Fruit fly (Drosophila melanogaster) whole organism, embryonic: ENCODE measurements around the gene Ythdc1.

ENCODE experiments used
- Adf1 ChIP-seq: fragments of 200-800 bp; sonication (Bioruptor generic); IDR thresholded peaks from 2 replicates; pipeline ENCODE4 v1.3.6; 2022; ENCODE audit warnings: missing biosample characterization, missing genetic modification characterization
- Bgb ChIP-seq: fragments of 200-800 bp; sonication (Bioruptor generic); IDR thresholded peaks from 2 replicates; pipeline ENCODE4 v1.3.6; 2022; ENCODE audit warnings: missing biosample characterization, missing genetic modification characterization; ENCODE audit not compliant: partially characterized antibody
- Blimp-1 ChIP-seq: fragments of 200-800 bp; sonication (Bioruptor generic); optimal IDR thresholded peaks from 3 replicates; lab custom pipeline; 2018; ENCODE audit warnings: missing biosample characterization, missing genetic modification characterization, mild to moderate bottlenecking, moderate library complexity, missing genetic modification reagents
- CG1024 ChIP-seq: fragments of 200-800 bp; sonication (Bioruptor generic); IDR thresholded peaks from 2 replicates; pipeline ENCODE4 v1.3.6; 2022; ENCODE audit warnings: missing biosample characterization, missing genetic modification characterization
- CG10431 ChIP-seq: fragments of 200-800 bp; sonication (Bioruptor generic); optimal IDR thresholded peaks from 3 replicates; lab custom pipeline; 2018; ENCODE audit warnings: missing biosample characterization, mild to moderate bottlenecking, missing genetic modification characterization
- CG12071 ChIP-seq: fragments of 200-800 bp; sonication (Bioruptor generic); optimal IDR thresholded peaks from 3 replicates; lab custom pipeline; 2018; ENCODE audit warnings: missing biosample characterization, mild to moderate bottlenecking, missing genetic modification characterization
- CG1233 ChIP-seq: fragments of 200-800 bp; sonication (Bioruptor generic); optimal IDR thresholded peaks from 4 replicates; lab custom pipeline; 2018; ENCODE audit warnings: missing biosample characterization, mild to moderate bottlenecking, missing genetic modification characterization
- CG12391 ChIP-seq: fragments of 200-800 bp; sonication (Bioruptor generic); optimal IDR thresholded peaks from 3 replicates; lab custom pipeline; 2018; ENCODE audit warnings: missing biosample characterization, mild to moderate bottlenecking, missing genetic modification characterization, moderate library complexity
- CG12659 ChIP-seq: fragments of 200-800 bp; sonication (Bioruptor generic); optimal IDR thresholded peaks from 3 replicates; lab custom pipeline; 2017; ENCODE audit warnings: mild to moderate bottlenecking, missing biosample characterization, missing genetic modification reagents, missing genetic modification characterization
- CG12744 ChIP-seq: fragments of 200-800 bp; sonication (Bioruptor generic); optimal IDR thresholded peaks from 2 replicates; lab custom pipeline; 2016; ENCODE audit warnings: missing biosample characterization, missing genetic modification characterization
- CG13296 ChIP-seq: fragments of 200-800 bp; sonication (Bioruptor generic); optimal IDR thresholded peaks from 3 replicates; lab custom pipeline; 2018; ENCODE audit warnings: missing biosample characterization, mild to moderate bottlenecking, missing genetic modification characterization
- CG13894 ChIP-seq: fragments of 200-800 bp; sonication (Bioruptor generic); optimal IDR thresholded peaks from 3 replicates; lab custom pipeline; 2018; ENCODE audit warnings: missing biosample characterization, mild to moderate bottlenecking, missing genetic modification characterization, moderate library complexity
- CG1529 ChIP-seq: fragments of 200-800 bp; sonication (Bioruptor generic); optimal IDR thresholded peaks from 3 replicates; lab custom pipeline; 2018; ENCODE audit warnings: missing biosample characterization, missing genetic modification characterization
- CG1602 ChIP-seq: fragments of 200-800 bp; sonication (Bioruptor generic); optimal IDR thresholded peaks from 3 replicates; lab custom pipeline; 2016; ENCODE audit warnings: missing biosample characterization, missing genetic modification characterization
- CG16815 ChIP-seq: fragments of 200-800 bp; sonication (Bioruptor generic); optimal IDR thresholded peaks from 3 replicates; lab custom pipeline; 2017; ENCODE audit warnings: missing biosample characterization, mild to moderate bottlenecking, missing genetic modification characterization
- CG18599 ChIP-seq: fragments of 200-800 bp; sonication (Bioruptor generic); optimal IDR thresholded peaks from 3 replicates; lab custom pipeline; 2017; ENCODE audit warnings: missing biosample characterization, missing genetic modification characterization, mild to moderate bottlenecking, moderate library complexity, missing genetic modification reagents
- CG31441 ChIP-seq: fragments of 200-800 bp; sonication (Bioruptor generic); IDR thresholded peaks from 2 replicates; pipeline ENCODE4 v1.3.6; 2022; ENCODE audit warnings: missing biosample characterization, missing genetic modification characterization
- CG33213 ChIP-seq: fragments of 200-800 bp; sonication (Bioruptor generic); optimal IDR thresholded peaks from 3 replicates; lab custom pipeline; 2016; ENCODE audit warnings: missing biosample characterization, missing genetic modification characterization
- CG3838 ChIP-seq: fragments of 200-800 bp; sonication (Bioruptor generic); optimal IDR thresholded peaks from 3 replicates; lab custom pipeline; 2016; ENCODE audit warnings: missing biosample characterization, missing genetic modification characterization
- CG7987 ChIP-seq: fragments of 200-800 bp; sonication (Bioruptor generic); optimal IDR thresholded peaks from 2 replicates; lab custom pipeline; 2018; ENCODE audit warnings: missing biosample characterization, mild to moderate bottlenecking, missing genetic modification characterization, moderate library complexity
- CG9215 ChIP-seq: fragments of 200-800 bp; sonication (Bioruptor generic); IDR thresholded peaks from 2 replicates; pipeline ENCODE4 v1.3.6; 2022; ENCODE audit warnings: missing biosample characterization, missing genetic modification characterization
- D19B ChIP-seq: fragments of 200-800 bp; sonication (Bioruptor generic); optimal IDR thresholded peaks from 2 replicates; lab custom pipeline; 2017; ENCODE audit warnings: missing biosample characterization, mild to moderate bottlenecking, missing genetic modification characterization
- Drgx ChIP-seq: fragments of 200-800 bp; sonication (Bioruptor generic); IDR thresholded peaks from 2 replicates; pipeline ENCODE4 v1.3.6; 2022; ENCODE audit warnings: missing biosample characterization, missing genetic modification characterization
- ERR ChIP-seq: fragments of 200-800 bp; sonication (Bioruptor generic); optimal IDR thresholded peaks from 2 replicates; lab custom pipeline; 2016; ENCODE audit warnings: missing biosample characterization, missing genetic modification characterization
- Fer1 ChIP-seq: fragments of 200-800 bp; sonication (Bioruptor generic); optimal IDR thresholded peaks from 2 replicates; lab custom pipeline; 2017; ENCODE audit warnings: missing biosample characterization, mild to moderate bottlenecking, missing genetic modification characterization
- Hr78 ChIP-seq, 2 experiments: fragments of 200-800 bp in 1 of 2; fragments of >200 bp in 1 of 2; sonication (Bioruptor generic) in 1 of 2; optimal IDR thresholded peaks; 2 replicates each; lab custom pipeline; 2017 to 2019; ENCODE audit warnings: missing biosample characterization in 2 of 2, missing genetic modification characterization in 2 of 2, mild to moderate bottlenecking in 1 of 2, moderate library complexity in 1 of 2
- Med ChIP-seq: fragments of 200-800 bp; sonication (Bioruptor generic); peaks from one replicate; lab custom pipeline; 2016; ENCODE audit warnings: missing biosample characterization, missing genetic modification characterization, mild to moderate bottlenecking, inconsistent platforms, moderate library complexity
- NC2β ChIP-seq: fragments of 200-800 bp; sonication (Bioruptor generic); optimal IDR thresholded peaks from 2 replicates; lab custom pipeline; 2016; ENCODE audit warnings: missing biosample characterization, missing genetic modification characterization
- Nf-YC ChIP-seq: fragments of 200-800 bp; optimal IDR thresholded peaks from 3 replicates; lab custom pipeline; 2019; ENCODE audit warnings: missing biosample characterization, mild to moderate bottlenecking, missing genetic modification characterization, moderate library complexity
- Stat92E ChIP-seq, 3 experiments: fragments of >200 bp in 2 of 3; fragments of 200-800 bp in 1 of 3; sonication (Bioruptor generic) in 1 of 3; optimal IDR thresholded peaks; 2 replicates each; lab custom pipeline; 2017 to 2019; ENCODE audit warnings: missing biosample characterization in 3 of 3, missing genetic modification characterization in 3 of 3, mild to moderate bottlenecking in 1 of 3, moderate library complexity in 1 of 3
- Taf1 ChIP-seq: fragments of 200-800 bp; sonication (Bioruptor generic); IDR thresholded peaks from 2 replicates; pipeline ENCODE4 v1.3.6; 2022; ENCODE audit warnings: missing biosample characterization, missing genetic modification characterization
- Xrp1 ChIP-seq: fragments of 200-800 bp; sonication (Bioruptor generic); IDR thresholded peaks from 2 replicates; pipeline ENCODE4 v1.3.6; 2022; ENCODE audit warnings: missing biosample characterization, missing genetic modification characterization
- amos ChIP-seq: fragments of 200-800 bp; sonication (Bioruptor generic); IDR thresholded peaks from 2 replicates; pipeline ENCODE4 v1.3.6; 2022; ENCODE audit warnings: missing biosample characterization, missing genetic modification characterization; ENCODE audit not compliant: partially characterized antibody
- ara ChIP-seq: fragments of 200-800 bp; sonication (Bioruptor generic); IDR thresholded peaks from 2 replicates; pipeline ENCODE4 v1.3.6; 2022; ENCODE audit warnings: missing biosample characterization, missing genetic modification characterization
- br ChIP-seq: fragments of >200 bp; optimal IDR thresholded peaks from 2 replicates; lab custom pipeline; 2017
- disco-r ChIP-seq: fragments of 200-800 bp; sonication (Bioruptor generic); optimal IDR thresholded peaks from 2 replicates; lab custom pipeline; 2016; ENCODE audit warnings: missing biosample characterization, missing genetic modification characterization
- eyg ChIP-seq: fragments of 200-800 bp; sonication (Bioruptor generic); optimal IDR thresholded peaks from 3 replicates; lab custom pipeline; 2016; ENCODE audit warnings: missing biosample characterization, missing genetic modification characterization
- grau ChIP-seq: fragments of 200-800 bp; optimal IDR thresholded peaks from 3 replicates; lab custom pipeline; 2019; ENCODE audit warnings: missing biosample characterization, mild to moderate bottlenecking, missing genetic modification characterization, moderate library complexity
- gro ChIP-seq: fragments of 200-800 bp; sonication (Bioruptor generic); optimal IDR thresholded peaks from 2 replicates; lab custom pipeline; 2016; ENCODE audit warnings: missing biosample characterization, missing genetic modification characterization
- inv ChIP-seq: fragments of 200-800 bp; sonication (Bioruptor generic); IDR thresholded peaks from 2 replicates; pipeline ENCODE4 v1.3.6; 2022; ENCODE audit warnings: missing biosample characterization, missing genetic modification characterization; ENCODE audit not compliant: partially characterized antibody
- lbe ChIP-seq: fragments of 200-800 bp; sonication (Bioruptor generic); optimal IDR thresholded peaks from 2 replicates; lab custom pipeline; 2016; ENCODE audit warnings: missing biosample characterization, mild to moderate bottlenecking, missing genetic modification characterization
- mld ChIP-seq: fragments of 200-800 bp; sonication (Bioruptor generic); IDR thresholded peaks from 3 replicates; pipeline ENCODE4 v1.3.6; 2022; ENCODE audit warnings: missing biosample characterization, missing genetic modification characterization; ENCODE audit not compliant: partially characterized antibody
- org-1 ChIP-seq: fragments of 200-800 bp; sonication (Bioruptor generic); optimal IDR thresholded peaks from 2 replicates; lab custom pipeline; 2017; ENCODE audit warnings: missing biosample characterization, missing genetic modification characterization
- rib ChIP-seq: fragments of 200-800 bp; sonication (Bioruptor generic); IDR thresholded peaks from 2 replicates; pipeline ENCODE4 v1.3.6; 2022; ENCODE audit warnings: missing biosample characterization, missing genetic modification characterization
- ro ChIP-seq: fragments of 200-800 bp; sonication (Bioruptor generic); IDR thresholded peaks from 2 replicates; pipeline ENCODE4 v1.3.6; 2022; ENCODE audit warnings: missing biosample characterization, missing genetic modification characterization
- scrt ChIP-seq: fragments of 200-800 bp; sonication (Bioruptor generic); optimal IDR thresholded peaks from 2 replicates; lab custom pipeline; 2018; ENCODE audit warnings: missing biosample characterization, mild to moderate bottlenecking, missing genetic modification characterization, moderate library complexity
- seq ChIP-seq: fragments of 200-800 bp; sonication (Bioruptor generic); IDR thresholded peaks from 2 replicates; pipeline ENCODE4 v1.3.6; 2022; ENCODE audit warnings: missing biosample characterization, missing genetic modification characterization
- tgo ChIP-seq: fragments of 200-800 bp; sonication (Bioruptor generic); IDR thresholded peaks from 3 replicates; pipeline ENCODE4 v1.3.6; 2022; ENCODE audit warnings: missing biosample characterization, missing genetic modification characterization
- vnd ChIP-seq: fragments of 200-800 bp; sonication (Bioruptor generic); IDR thresholded peaks from 3 replicates; pipeline ENCODE4 v1.3.6; 2022; ENCODE audit warnings: missing biosample characterization, missing genetic modification characterization; ENCODE audit not compliant: partially characterized antibody
- wek ChIP-seq: fragments of 200-800 bp; sonication (Bioruptor generic); optimal IDR thresholded peaks from 3 replicates; lab custom pipeline; 2018; ENCODE audit warnings: missing biosample characterization, mild to moderate bottlenecking, missing genetic modification characterization, moderate library complexity

Ythdc1 gene

DNA sequence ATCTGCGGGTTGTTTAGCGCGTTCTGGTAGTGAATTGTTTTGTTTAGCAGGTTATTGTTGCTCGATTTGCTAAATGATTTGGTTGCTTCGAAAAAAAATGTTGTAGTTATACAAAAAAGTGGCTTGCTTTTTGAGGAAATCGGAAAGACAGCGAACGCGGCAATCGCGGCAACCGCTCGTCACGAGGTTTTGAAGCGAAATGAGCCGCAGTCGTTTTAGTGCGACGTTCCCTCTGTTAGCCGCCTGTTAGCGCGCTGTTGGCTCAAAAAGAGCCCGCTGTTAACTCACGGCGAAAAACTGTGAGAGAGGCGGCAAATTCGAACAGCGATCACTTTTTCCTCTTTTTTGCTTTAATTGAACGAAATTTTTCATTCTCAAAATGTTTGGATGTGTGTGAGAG, 43.8 kb upstream of the Ythdc1 start (continued):
- TF ChIP-seq CG3838 (GFP tag; lab: Kevin White, UChicago), result no peak
- TF ChIP-seq grau, result peak; percentile 13
- TF ChIP-seq ara (GFP tag; lab: Robert Waterston, UW), result no peak

dm6 chr3L:3417120-3417519, 43.1 kb upstream of the Ythdc1 start:
- no peak for TF ChIP-seq br (lab: Kevin White, UChicago)
- TF ChIP-seq CG12744, result no peak
- TF ChIP-seq Blimp-1 (GFP tag; lab: Kevin White, UChicago), result no peak
- no peak for TF ChIP-seq CG1529 (GFP tag; lab: Kevin White, UChicago)
- TF ChIP-seq vnd, result no peak
- no peak for TF ChIP-seq Hr78 (GFP tag; optimal IDR thresholded peaks at IDR 0.05; lab: Kevin White, UChicago)
- TF ChIP-seq eyg (GFP tag; lab: Kevin White, UChicago), result no peak
- TF ChIP-seq Drgx (GFP tag; lab: Robert Waterston, UW), result peak; percentile 51
- TF ChIP-seq inv (GFP tag; lab: Robert Waterston, UW), result no peak
- no peak for TF ChIP-seq CG12659
- TF ChIP-seq Bgb, result no peak; the same call in 1 of the 2 replicates
- no peak for TF ChIP-seq CG10431 (GFP tag; lab: Kevin White, UChicago)
- TF ChIP-seq CG13894 (tag; lab: Kevin White, UChicago), result peak; percentile 51
- TF ChIP-seq CG13296 (GFP tag; lab: Kevin White, UChicago), result no peak
- TF ChIP-seq wek (GFP tag; lab: Kevin White, UChicago), result no peak
- no peak for TF ChIP-seq CG1024 (GFP tag; lab: Robert Waterston, UW)
- peak; percentile 38 for TF ChIP-seq Med
- no peak for TF ChIP-seq disco-r (GFP tag; lab: Kevin White, UChicago)
- no peak for TF ChIP-seq gro
- TF ChIP-seq ro (GFP tag; lab: Robert Waterston, UW), result no peak
- no peak for TF ChIP-seq CG16815 (GFP tag; lab: Kevin White, UChicago)
- TF ChIP-seq CG1602, result no peak
- TF ChIP-seq CG9215 (GFP tag; lab: Robert Waterston, UW), result no peak
- no peak for TF ChIP-seq ERR (GFP tag; lab: Kevin White, UChicago)
- peak; percentile 31 for TF ChIP-seq lbe (GFP tag; lab: Kevin White, UChicago)
- no peak for TF ChIP-seq tgo
- peak; percentile 94 for TF ChIP-seq Adf1 (GFP tag; lab: Robert Waterston, UW)
- TF ChIP-seq scrt (GFP tag; lab: Kevin White, UChicago), result no peak
- no peak for TF ChIP-seq CG33213 (GFP tag; lab: Kevin White, UChicago)
- TF ChIP-seq CG1233 (GFP tag; lab: Kevin White, UChicago), result no peak
- TF ChIP-seq rib (GFP tag; lab: Robert Waterston, UW), result peak; percentile 35; the same call in 1 of the 2 replicates
- TF ChIP-seq Nf-YC, result peak; percentile 23
- TF ChIP-seq Taf1 (GFP tag; lab: Robert Waterston, UW), result no peak
- TF ChIP-seq CG18599 (GFP tag; lab: Kevin White, UChicago), result no peak
- no peak for TF ChIP-seq D19B (GFP tag; lab: Kevin White, UChicago)
- no peak for TF ChIP-seq CG12071 (GFP tag; lab: Kevin White, UChicago)
- no peak for TF ChIP-seq Stat92E (GFP tag; optimal IDR thresholded peaks at IDR 0.05; lab: Kevin White, UChicago)
- TF ChIP-seq CG31441 (GFP tag; lab: Robert Waterston, UW), result no peak
- TF ChIP-seq seq (GFP tag; lab: Robert Waterston, UW), result no peak
- TF ChIP-seq CG12391, result no peak
- TF ChIP-seq mld, result no peak
- no peak; the same call in 1 of the 2 replicates for TF ChIP-seq amos (GFP tag; lab: Robert Waterston, UW)
- no peak for TF ChIP-seq org-1 (GFP tag; lab: Kevin White, UChicago)
- TF ChIP-seq NC2β (GFP tag; lab: Kevin White, UChicago), result no peak
- TF ChIP-seq Fer1 (GFP tag; lab: Kevin White, UChicago), result no peak
- TF ChIP-seq Xrp1, result no peak
- TF ChIP-seq CG7987 (GFP tag; lab: Kevin White, UChicago), result no peak
